Fruit fly (Drosophila melanogaster): ENCODE data around the gene CG13994.
A peak's percentile ranks its signal among the peaks of the same experiment; 100 is the strongest.

CG13994 gene

DNA sequence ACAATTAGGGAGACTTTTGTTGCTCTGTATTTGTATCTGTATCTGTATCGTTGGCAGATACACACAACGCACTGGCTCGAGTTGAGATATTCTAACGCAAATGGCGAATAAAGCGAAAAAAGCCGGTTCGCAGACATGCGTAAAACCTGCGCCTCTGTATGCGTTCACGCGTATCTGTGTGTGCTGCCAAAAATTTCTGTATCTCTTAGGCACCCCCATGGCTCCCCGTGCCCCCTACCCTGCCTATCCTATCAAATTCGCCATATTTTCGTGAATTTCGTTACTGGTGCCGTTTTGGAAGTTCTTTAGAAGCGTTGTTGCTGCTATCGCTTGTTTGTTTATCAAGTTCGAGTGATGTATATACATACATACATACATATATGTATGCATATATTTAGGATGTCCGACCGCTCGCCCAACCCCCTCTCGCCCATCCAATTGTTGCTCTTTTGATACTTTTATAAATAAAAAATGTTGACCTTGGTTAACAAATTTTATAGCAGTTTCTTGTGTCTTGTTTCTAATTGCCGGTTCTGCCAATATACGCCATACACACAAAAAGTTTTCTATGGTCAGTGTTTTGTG is 23.0 kb downstream of the CG13994 start (continued):
- no peak for TF ChIP-seq chm (GFP tag; IDR thresholded peaks at IDR 0.05)
- no peak for TF ChIP-seq Myb (GFP tag; optimal IDR thresholded peaks at IDR 0.05)
- TF ChIP-seq row (GFP tag; IDR thresholded peaks at IDR 0.05) = no peak
- no peak for TF ChIP-seq trh (GFP tag; optimal IDR thresholded peaks at IDR 0.05)
- peak; percentile 83 for TF ChIP-seq CG32767 (GFP tag; IDR thresholded peaks at IDR 0.05)
- no peak for TF ChIP-seq da (GFP tag; optimal IDR thresholded peaks at IDR 0.05)
- TF ChIP-seq Adf1 (GFP tag; IDR thresholded peaks at IDR 0.05) = peak; percentile 85
- peak; percentile 3 for TF ChIP-seq lbe (GFP tag; optimal IDR thresholded peaks at IDR 0.05)
- no peak for TF ChIP-seq CG32532 (GFP tag; IDR thresholded peaks at IDR 0.05)
- no peak for TF ChIP-seq Ets97D (GFP tag; optimal IDR thresholded peaks at IDR 0.05)
- TF ChIP-seq trem (tag; optimal IDR thresholded peaks at IDR 0.05) = no peak
- TF ChIP-seq tup (GFP tag; optimal IDR thresholded peaks at IDR 0.05) = no peak
- TF ChIP-seq HHEX (GFP tag; optimal IDR thresholded peaks at IDR 0.05) = no peak
- TF ChIP-seq Sox102F (GFP tag; optimal IDR thresholded peaks at IDR 0.05) = no peak
- TF ChIP-seq ftz-f1 (GFP tag; optimal IDR thresholded peaks at IDR 0.05) = peak; percentile 10
- TF ChIP-seq luna (GFP tag; optimal IDR thresholded peaks at IDR 0.05) = no peak
- TF ChIP-seq B-H2 (GFP tag; optimal IDR thresholded peaks at IDR 0.05) = peak; percentile 79
- TF ChIP-seq CG13624 (GFP tag; optimal IDR thresholded peaks at IDR 0.05) = peak; percentile 20
- peak; percentile 24 for TF ChIP-seq lab (GFP tag; optimal IDR thresholded peaks at IDR 0.05)
- no peak for TF ChIP-seq sim (GFP tag; IDR thresholded peaks at IDR 0.05)
- TF ChIP-seq Lhr (GFP tag; optimal IDR thresholded peaks at IDR 0.05) = no peak
- 0 out of 3 replicates have a peak, but pooled peaks have one; percentile 33 for TF ChIP-seq so (GFP tag; IDR thresholded peaks at IDR 0.05)
- TF ChIP-seq CG6813 (GFP tag; optimal IDR thresholded peaks at IDR 0.05) = no peak
- TF ChIP-seq ems (GFP tag; optimal IDR thresholded peaks at IDR 0.05) = no peak
- no peak for TF ChIP-seq Aef1 (GFP tag; IDR thresholded peaks at IDR 0.05)
- no peak for TF ChIP-seq Hey (tag; optimal IDR thresholded peaks at IDR 0.05)
- no peak for TF ChIP-seq CG31224 (GFP tag; IDR thresholded peaks at IDR 0.05)
- TF ChIP-seq CG9727 (GFP tag; optimal IDR thresholded peaks at IDR 0.05) = no peak
- no peak for TF ChIP-seq p53 (GFP tag; optimal IDR thresholded peaks at IDR 0.05)
- TF ChIP-seq CG11723 (GFP tag; optimal IDR thresholded peaks at IDR 0.05) = no peak
- no peak for TF ChIP-seq Abd-B (GFP tag; optimal IDR thresholded peaks at IDR 0.05)
- no peak for TF ChIP-seq pita (GFP tag; optimal IDR thresholded peaks at IDR 0.05)
- TF ChIP-seq CG3726 (GFP tag; IDR thresholded peaks at IDR 0.05) = no peak
- TF ChIP-seq CG11247 (GFP tag; IDR thresholded peaks at IDR 0.05) = no peak
- TF ChIP-seq bbx (GFP tag; IDR thresholded peaks at IDR 0.05; ENCODE audit: partially characterized antibody) = no peak
- TF ChIP-seq CG14860 (GFP tag; IDR thresholded peaks at IDR 0.05; ENCODE audit: partially characterized antibody) = no peak
- no peak for TF ChIP-seq croc (GFP tag; conservative IDR thresholded peaks at IDR 0.05)
- no peak for TF ChIP-seq CG3163 (GFP tag; optimal IDR thresholded peaks at IDR 0.05)
- no peak for TF ChIP-seq stc (GFP tag; IDR thresholded peaks at IDR 0.05)
- TF ChIP-seq Med (GFP tag) = no peak
- TF ChIP-seq CG7357 (GFP tag; IDR thresholded peaks at IDR 0.05) = no peak
- no peak for TF ChIP-seq sqz (GFP tag; optimal IDR thresholded peaks at IDR 0.05)
- no peak for TF ChIP-seq pros (GFP tag; optimal IDR thresholded peaks at IDR 0.05)
- TF ChIP-seq CG33557 (GFP tag; optimal IDR thresholded peaks at IDR 0.05) = no peak
- no peak for TF ChIP-seq CG2120 (GFP tag; optimal IDR thresholded peaks at IDR 0.05)
- no peak for TF ChIP-seq CG5953 (GFP tag; IDR thresholded peaks at IDR 0.05)
- TF ChIP-seq z (GFP tag; IDR thresholded peaks at IDR 0.05) = 0 out of 3 replicates have a peak, but pooled peaks have one; percentile 20
- peak; percentile 93 for TF ChIP-seq abd-A (tag; optimal IDR thresholded peaks at IDR 0.05)
- no peak for TF ChIP-seq fd96Cb (tag; optimal IDR thresholded peaks at IDR 0.05)
- peak; percentile 83 for TF ChIP-seq sd (tag; optimal IDR thresholded peaks at IDR 0.05)
- TF ChIP-seq al (GFP tag; IDR thresholded peaks at IDR 0.05) = no peak

All from whole organism, embryonic.